Worm (Caenorhabditis elegans) whole organism, early embryonic: ENCODE data around the gene C05C10.3.

Experiments
- B0310.2 ChIP-seq: sonication (generic microtip); optimal IDR thresholded peaks from 2 replicates; lab custom pipeline; 2016; ENCODE audit warnings: mild to moderate bottlenecking, missing genetic modification characterization, missing compliant biosample characterization
- F13C5.2 ChIP-seq: sonication (generic microtip); optimal IDR thresholded peaks from 2 replicates; lab custom pipeline; 2017; ENCODE audit warnings: mild to moderate bottlenecking, missing genetic modification characterization, inconsistent platforms, missing compliant biosample characterization
- aly-1 ChIP-seq: sonication (generic microtip); optimal IDR thresholded peaks from 2 replicates; lab custom pipeline; 2016; ENCODE audit warnings: missing genetic modification characterization, missing compliant biosample characterization
- ama-1 ChIP-seq: fragments of 150-350 bp; optimal IDR thresholded peaks from 2 replicates; lab custom pipeline; 2014
- ceh-13 ChIP-seq: fragments of 200-800 bp; sonication (Bioruptor generic); optimal IDR thresholded peaks from 2 replicates; lab custom pipeline; 2018; ENCODE audit warnings: mild to moderate bottlenecking, missing genetic modification characterization, missing compliant biosample characterization
- ceh-36 ChIP-seq: sonication (generic microtip); optimal IDR thresholded peaks from 2 replicates; lab custom pipeline; 2016; ENCODE audit warnings: missing genetic modification characterization, inconsistent platforms, missing compliant biosample characterization
- ets-7 ChIP-seq: sonication (generic microtip); optimal IDR thresholded peaks from 2 replicates; lab custom pipeline; 2016; ENCODE audit warnings: missing genotype, missing genetic modification characterization, missing compliant biosample characterization
- flt-1 ChIP-seq: fragments of 200-800 bp; sonication (Bioruptor generic); IDR thresholded peaks from 2 replicates; pipeline ENCODE4 v1.3.6; 2022; ENCODE audit warnings: missing genetic modification characterization, missing compliant biosample characterization
- hmbx-1 ChIP-seq: sonication (generic microtip); optimal IDR thresholded peaks from 2 replicates; lab custom pipeline; 2016; ENCODE audit warnings: mild to moderate bottlenecking, missing genetic modification characterization, missing compliant biosample characterization
- hmg-4 ChIP-seq: fragments of 200-800 bp; sonication (Bioruptor generic); optimal IDR thresholded peaks from 2 replicates; lab custom pipeline; 2018; ENCODE audit warnings: mild to moderate bottlenecking, missing genetic modification characterization, missing compliant biosample characterization
- hnd-1 ChIP-seq: sonication (generic microtip); optimal IDR thresholded peaks from 2 replicates; lab custom pipeline; 2016; ENCODE audit warnings: missing genetic modification characterization, missing compliant biosample characterization
- pes-1 ChIP-seq: fragments of 200-800 bp; sonication (Bioruptor generic); IDR thresholded peaks from 2 replicates; pipeline ENCODE4 v1.3.6; 2022; ENCODE audit warnings: missing genetic modification reagents, missing genetic modification characterization, missing compliant biosample characterization
- scrt-1 ChIP-seq: fragments of 200-800 bp; sonication (Bioruptor generic); IDR thresholded peaks from 2 replicates; pipeline ENCODE4 v1.3.6; 2022; ENCODE audit warnings: missing genetic modification characterization, missing compliant biosample characterization
- sea-1 ChIP-seq: fragments of 200-800 bp; sonication (Bioruptor generic); conservative IDR thresholded peaks from 2 replicates; pipeline ENCODE4 v1.3.6; 2022; ENCODE audit warnings: missing genetic modification characterization, missing compliant biosample characterization
- tbx-11 ChIP-seq: fragments of 200-800 bp; sonication (Bioruptor generic); IDR thresholded peaks from 2 replicates; pipeline ENCODE4 v1.3.6; 2022; ENCODE audit warnings: missing genetic modification characterization, missing compliant biosample characterization
- tbx-37 ChIP-seq: fragments of 200-800 bp; sonication (Bioruptor generic); conservative IDR thresholded peaks from 2 replicates; pipeline ENCODE4 v1.3.6; 2022; ENCODE audit warnings: missing genetic modification reagents, missing genetic modification characterization, missing compliant biosample characterization
- tra-4 ChIP-seq: sonication (generic microtip); optimal IDR thresholded peaks from 2 replicates; lab custom pipeline; 2017; ENCODE audit warnings: missing genetic modification characterization, missing compliant biosample characterization

Gene C05C10.3

DNA sequence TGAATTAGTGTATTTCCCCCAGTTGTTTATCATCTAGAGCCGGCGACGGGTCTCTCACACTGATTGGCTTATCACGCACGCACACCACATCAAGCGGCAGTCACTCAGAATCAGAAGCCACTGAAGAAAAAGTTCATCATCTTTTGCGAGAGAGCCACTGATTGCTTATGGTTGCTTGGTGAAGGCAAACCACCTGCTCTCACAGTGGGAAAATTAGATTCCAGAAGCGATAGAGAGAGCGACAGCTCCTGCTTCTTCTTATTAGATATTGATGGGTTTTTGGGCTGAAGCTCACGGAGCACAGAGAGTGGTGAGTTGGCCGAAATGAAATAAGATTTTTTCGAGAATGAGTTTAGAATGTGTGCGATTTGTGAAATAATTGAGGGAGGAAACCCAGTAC is 19.4 kb upstream of the C05C10.3 start:
- TF ChIP-seq tbx-37, result no peak

DNA sequence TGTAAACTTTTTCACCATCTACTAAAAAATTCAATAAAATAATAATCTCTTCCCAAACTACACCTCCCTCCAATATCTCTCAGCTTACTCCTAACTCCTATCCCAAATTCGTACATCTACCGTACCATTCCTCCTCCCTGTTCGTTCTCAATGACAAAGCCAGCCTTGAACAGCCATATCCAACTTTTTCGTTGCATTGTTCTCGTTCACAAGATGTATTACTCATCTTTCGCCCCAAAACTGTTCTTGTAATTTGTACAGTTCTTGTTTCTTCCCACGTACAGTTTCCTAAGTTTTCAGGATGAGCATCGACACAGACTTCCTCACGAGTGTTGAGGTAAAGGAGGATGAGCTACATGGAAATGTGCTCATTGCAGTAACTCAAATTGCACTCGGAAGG is 18.2 kb upstream of the C05C10.3 start, which contains the start of gene egl-43:
Gene egl-43, plus strand, starts transcription at position 301 of the 400 bp plus-strand sequence.
- TF ChIP-seq ets-7 (no peak), tra-4 (tag; lab: Kevin White, UChicago) (no peak), sea-1 (GFP tag; lab: Robert Waterston, UW) (no peak), ceh-36 (tag; lab: Kevin White, UChicago) (no peak)

DNA sequence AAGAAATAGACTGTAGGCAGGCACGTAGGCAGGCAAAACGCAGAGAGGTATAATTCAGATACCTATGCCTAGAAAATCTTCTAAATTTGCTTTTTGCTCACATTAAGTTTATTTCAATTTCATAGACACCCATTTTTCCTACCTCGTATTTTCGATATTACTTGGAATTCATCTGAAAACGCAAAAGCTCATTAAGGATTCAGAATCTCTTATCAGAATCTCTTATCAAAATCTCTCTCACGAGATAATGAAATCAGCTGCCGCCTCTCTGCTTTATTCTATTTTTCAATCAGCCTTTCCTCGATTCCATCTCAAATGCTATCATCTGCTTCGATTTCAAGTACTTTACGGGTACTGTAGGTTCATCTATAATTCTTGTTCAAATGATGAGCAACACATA is 15.2 kb upstream of the C05C10.3 start:
- TF ChIP-seq tbx-11 (GFP tag; lab: Robert Waterston, UW) (no peak), hmg-4 (GFP tag; lab: Kevin White, UChicago) (no peak)

DNA sequence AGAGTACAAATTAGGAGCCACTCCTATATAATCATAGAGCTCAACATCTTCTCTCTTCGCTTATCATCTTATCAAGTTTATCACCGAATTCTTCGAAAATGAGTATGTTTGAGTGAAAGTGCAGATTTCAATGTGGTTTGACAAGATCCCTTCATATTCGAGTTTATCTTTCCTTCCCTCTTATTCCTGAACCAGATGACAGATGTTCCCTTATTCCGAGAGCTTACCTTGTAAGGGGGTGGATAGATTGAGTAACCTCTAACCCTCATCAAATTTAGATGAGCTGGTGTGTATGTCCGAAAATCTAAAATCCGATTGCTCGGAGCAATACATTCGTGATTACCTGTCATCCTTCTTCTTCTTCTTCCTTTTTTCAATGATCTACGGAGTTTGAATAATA is 12.0 kb upstream of the C05C10.3 start:
- TF ChIP-seq ceh-36 (tag; lab: Kevin White, UChicago) (no peak), tra-4 (tag; lab: Kevin White, UChicago) (no peak), ama-1 (no peak), hmg-4 (GFP tag; lab: Kevin White, UChicago) (no peak), flt-1 (GFP tag; lab: Robert Waterston, UW) (no peak), scrt-1 (GFP tag; lab: Robert Waterston, UW) (no peak), hmbx-1 (no peak), B0310.2 (no peak), pes-1 (GFP tag; lab: Robert Waterston, UW) (no peak)

DNA sequence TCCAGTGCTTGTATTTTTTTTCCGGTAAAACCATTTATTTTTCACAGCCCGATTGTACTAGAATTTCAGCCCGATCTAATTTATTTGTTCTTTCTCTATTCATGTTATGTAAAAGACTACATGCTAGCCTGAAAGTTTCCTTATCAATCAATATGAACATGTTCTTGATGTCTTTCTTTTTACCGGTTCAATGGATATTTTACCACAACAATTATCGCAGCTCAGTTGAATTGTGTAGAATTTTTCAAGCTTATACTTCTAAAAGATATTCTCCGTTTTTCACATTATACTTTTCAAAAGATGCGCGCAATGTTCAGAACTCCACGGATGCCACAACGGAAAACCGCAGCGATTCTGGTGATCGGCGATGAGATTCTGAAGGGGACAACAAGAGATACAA is 7.1 kb upstream of the C05C10.3 start, which contains the start of gene flad-1:
Gene flad-1, plus strand, starts transcription at position 301 of the 400 bp plus-strand sequence.
- no peak for TF ChIP-seq ama-1
- TF ChIP-seq F13C5.2, result no peak
- no peak for TF ChIP-seq ets-7

DNA sequence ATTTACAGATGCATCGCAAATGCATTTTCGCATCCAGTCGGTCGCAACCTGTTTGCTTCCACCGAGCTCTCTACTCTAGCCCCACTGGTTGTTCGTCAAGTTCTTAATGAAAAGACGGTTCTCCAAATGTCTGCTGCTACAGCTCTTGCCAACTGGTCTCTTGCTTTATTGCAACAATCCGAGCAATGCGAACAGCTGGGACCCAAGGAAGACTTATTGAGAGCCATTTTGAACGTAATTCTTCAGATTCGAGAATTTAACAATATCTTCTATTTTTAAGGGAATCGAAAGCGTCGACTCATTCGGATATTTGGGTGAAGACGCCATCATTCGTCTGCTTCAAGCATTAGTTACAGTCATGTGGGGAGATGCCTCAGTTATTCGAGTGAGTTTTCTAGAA is 6.6 kb upstream of the C05C10.3 start:
- TF ChIP-seq ets-7 (no peak), pes-1 (GFP tag; lab: Robert Waterston, UW) (no peak), hmg-4 (GFP tag; lab: Kevin White, UChicago) (no peak), aly-1 (no peak), tra-4 (tag; lab: Kevin White, UChicago) (no peak), F13C5.2 (no peak)

DNA sequence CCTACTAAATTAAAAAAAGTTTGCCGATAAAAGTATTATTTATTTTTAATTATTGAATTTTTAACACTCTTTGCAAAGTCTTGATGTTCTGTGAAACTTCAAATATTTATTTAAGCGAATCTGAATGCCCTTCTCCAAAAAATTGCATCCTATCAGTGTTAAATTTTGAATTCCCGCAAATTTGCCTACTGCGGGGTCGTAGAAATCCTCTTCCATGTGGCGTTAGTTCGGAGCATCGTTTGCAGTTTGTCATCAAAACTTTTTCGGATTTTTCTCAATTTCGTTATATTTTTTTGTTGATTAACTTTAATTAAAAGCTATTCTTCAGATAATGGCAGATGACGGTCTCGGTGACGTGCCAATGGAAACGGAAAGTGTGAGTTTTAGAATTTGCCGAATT is 3.7 kb upstream of the C05C10.3 start, which contains the start of gene ufd-3:
Gene ufd-3, plus strand, starts transcription at position 324 of the 400 bp plus-strand sequence.
- peak; percentile 87 for TF ChIP-seq tbx-37
- no peak for TF ChIP-seq tbx-11 (GFP tag; lab: Robert Waterston, UW)
- TF ChIP-seq F13C5.2, result peak; percentile 57
- peak; percentile 47; the same call in 1 of the 2 replicates for TF ChIP-seq flt-1 (GFP tag; lab: Robert Waterston, UW)

DNA sequence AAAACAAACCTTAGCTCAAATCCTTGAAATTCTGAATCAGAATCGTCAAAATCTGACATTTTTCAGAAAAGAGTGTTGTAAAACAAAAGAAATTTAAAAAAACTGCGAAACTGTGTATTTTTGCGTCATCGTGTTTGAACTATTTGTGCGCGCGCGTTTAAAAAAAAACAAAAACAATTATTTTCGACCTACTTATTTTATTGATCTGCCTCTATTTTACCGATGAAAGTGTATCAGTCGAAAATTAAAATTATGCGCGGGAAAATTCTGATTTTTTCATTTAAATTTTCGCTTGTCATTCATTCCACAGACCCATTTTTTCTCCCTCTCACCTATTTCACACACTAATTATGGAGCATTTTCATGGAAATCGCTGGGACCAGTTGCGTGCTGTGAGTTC is 2.2 kb upstream of the C05C10.3 start, which contains the start of the genes C05C10.7 and C05C10.5:
Gene C05C10.7, minus strand, starts transcription at position 95 of the 400 bp plus-strand sequence.
Gene C05C10.5, plus strand, starts transcription at position 164 of the 400 bp plus-strand sequence.
- no peak for TF ChIP-seq ama-1
- no peak for TF ChIP-seq hmbx-1
- TF ChIP-seq hnd-1 (tag; lab: Kevin White, UChicago), result no peak
- TF ChIP-seq tra-4 (tag; lab: Kevin White, UChicago), result no peak
- no peak for TF ChIP-seq ets-7
- no peak for TF ChIP-seq pes-1 (GFP tag; lab: Robert Waterston, UW)
- TF ChIP-seq ceh-36 (tag; lab: Kevin White, UChicago), result no peak
- no peak for TF ChIP-seq tbx-37
- no peak for TF ChIP-seq aly-1
- TF ChIP-seq F13C5.2, result no peak

DNA sequence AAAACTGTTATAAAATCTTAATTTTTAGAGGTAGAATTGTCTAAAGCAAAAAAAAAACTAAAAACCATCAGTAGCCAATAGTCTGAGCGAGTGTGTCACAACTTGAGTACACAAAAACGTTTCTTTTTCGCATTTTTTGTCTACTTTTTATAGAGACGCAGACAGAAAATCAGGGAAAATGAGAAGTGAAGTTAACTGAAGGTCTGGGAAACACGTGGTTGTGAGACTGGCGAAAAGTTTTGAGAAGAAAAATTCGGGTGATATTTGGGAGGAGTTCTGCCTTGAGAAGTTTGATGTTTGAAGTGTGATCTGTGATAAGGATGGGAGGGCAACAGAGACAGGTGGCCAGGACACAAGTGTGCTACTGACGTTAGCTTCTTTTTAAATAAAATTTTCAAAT is 918 bp upstream of the C05C10.3 start:
- TF ChIP-seq tra-4 (tag; lab: Kevin White, UChicago) (no peak), hnd-1 (tag; lab: Kevin White, UChicago) (no peak), ama-1 (no peak), flt-1 (GFP tag; lab: Robert Waterston, UW) (no peak), pes-1 (GFP tag; lab: Robert Waterston, UW) (no peak), B0310.2 (no peak), F13C5.2 (no peak), scrt-1 (GFP tag; lab: Robert Waterston, UW) (no peak), ceh-36 (tag; lab: Kevin White, UChicago) (no peak)

DNA sequence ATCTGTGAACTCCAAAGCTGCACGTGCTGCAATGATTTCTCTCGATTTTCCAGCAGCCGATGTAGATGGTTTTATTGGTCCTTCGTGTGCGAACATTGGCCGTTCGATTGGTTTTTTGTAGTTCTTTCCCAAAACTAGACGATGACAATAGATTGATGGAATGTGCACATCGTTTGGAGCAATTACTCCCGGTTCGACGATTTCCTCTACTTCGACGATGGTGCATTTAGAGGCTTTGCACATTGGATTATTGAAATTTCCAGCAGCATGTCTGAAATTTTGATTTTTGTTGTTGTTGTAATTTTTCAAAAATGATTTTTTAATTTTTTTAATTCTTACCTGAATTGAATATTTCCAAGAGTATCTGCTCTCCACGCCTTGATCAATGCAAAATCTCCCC is 1.0 kb downstream of the C05C10.3 start:
- TF ChIP-seq aly-1 (no peak), hnd-1 (tag; lab: Kevin White, UChicago) (no peak), scrt-1 (GFP tag; lab: Robert Waterston, UW) (no peak), hmbx-1 (no peak), ama-1 (no peak), ceh-36 (tag; lab: Kevin White, UChicago) (no peak), ceh-13 (GFP tag; lab: Kevin White, UChicago) (no peak), tbx-11 (GFP tag; lab: Robert Waterston, UW) (no peak), flt-1 (GFP tag; lab: Robert Waterston, UW) (no peak), sea-1 (GFP tag; lab: Robert Waterston, UW) (no peak), tbx-37 (no peak)
